Fruit fly (Drosophila melanogaster): Measurements from ENCODE around the gene CG4565.
A peak's percentile ranks its signal among the peaks of the same experiment; 100 is the strongest.

Gene CG4565

DNA sequence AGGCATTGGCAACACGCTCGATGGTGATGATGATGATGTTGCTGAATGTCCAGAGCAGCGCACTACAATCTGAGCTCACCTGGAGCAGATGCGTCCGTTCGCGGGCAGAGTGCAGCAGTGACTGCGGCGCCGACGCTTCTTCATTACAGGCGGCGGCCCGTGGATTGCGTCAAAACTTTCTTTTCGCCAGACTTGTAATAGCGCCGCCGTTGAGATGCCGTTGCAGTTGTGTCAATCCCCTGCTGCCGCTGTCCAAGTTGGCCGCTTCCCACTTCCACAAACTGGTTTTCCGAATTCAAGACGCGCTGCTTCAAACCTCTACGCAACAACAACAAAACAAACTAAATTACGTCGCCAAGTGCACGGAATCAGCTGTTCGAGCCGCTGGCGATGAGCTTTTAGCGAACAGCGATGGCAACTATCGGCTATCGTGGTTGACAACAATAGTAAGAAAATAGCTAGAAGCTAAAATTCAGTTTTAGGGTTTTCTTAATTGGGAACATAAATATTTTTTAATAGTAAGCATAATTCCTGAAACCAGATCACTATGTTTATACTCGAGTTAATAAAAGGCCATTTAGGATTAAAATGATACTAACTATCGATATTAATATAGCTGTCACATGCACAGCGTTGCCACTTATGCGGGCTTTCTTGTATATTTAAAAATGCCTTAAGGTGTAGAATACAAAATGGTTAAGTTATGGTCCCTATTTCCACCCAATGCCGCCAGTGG, 29.5 kb downstream of the CG4565 start, which contains the start of gene Tpc1 (continued):
- TF ChIP-seq row (GFP tag; IDR thresholded peaks at IDR 0.05) (peak; percentile 93), gcm (GFP tag; optimal IDR thresholded peaks at IDR 0.05) (peak; percentile 63), CG15601 (tag; optimal IDR thresholded peaks at IDR 0.05) (peak; percentile 48), CG3995 (GFP tag; optimal IDR thresholded peaks at IDR 0.05) (peak; percentile 94), CG10462 (GFP tag; optimal IDR thresholded peaks at IDR 0.05) (no peak), CG7839 (tag; optimal IDR thresholded peaks at IDR 0.05) (no peak), Dad (GFP tag; optimal IDR thresholded peaks at IDR 0.05) (peak; percentile 29), Hmr (GFP tag; optimal IDR thresholded peaks at IDR 0.05) (peak; percentile 17), Ptx1 (GFP tag; IDR thresholded peaks at IDR 0.05) (peak; percentile 41), Bgb (GFP tag; IDR thresholded peaks at IDR 0.05; ENCODE audit: partially characterized antibody) (peak; percentile 73), insv (GFP tag; optimal IDR thresholded peaks at IDR 0.05) (no peak), pros (GFP tag; optimal IDR thresholded peaks at IDR 0.05) (peak; percentile 90), H2.0 (GFP tag; IDR thresholded peaks at IDR 0.05) (0 out of 2 replicates have a peak, but pooled peaks have one; percentile 10), Ets65A (GFP tag) (peak; percentile 49), MBD-R2 (GFP tag; IDR thresholded peaks at IDR 0.05) (peak; percentile 93), Lhr (GFP tag; optimal IDR thresholded peaks at IDR 0.05) (peak; percentile 21), CG9932 (GFP tag; IDR thresholded peaks at IDR 0.05) (peak; percentile 72), Kr (GFP tag; optimal IDR thresholded peaks at IDR 0.05) (no peak), ERR (GFP tag; optimal IDR thresholded peaks at IDR 0.05) (no peak)

DNA sequence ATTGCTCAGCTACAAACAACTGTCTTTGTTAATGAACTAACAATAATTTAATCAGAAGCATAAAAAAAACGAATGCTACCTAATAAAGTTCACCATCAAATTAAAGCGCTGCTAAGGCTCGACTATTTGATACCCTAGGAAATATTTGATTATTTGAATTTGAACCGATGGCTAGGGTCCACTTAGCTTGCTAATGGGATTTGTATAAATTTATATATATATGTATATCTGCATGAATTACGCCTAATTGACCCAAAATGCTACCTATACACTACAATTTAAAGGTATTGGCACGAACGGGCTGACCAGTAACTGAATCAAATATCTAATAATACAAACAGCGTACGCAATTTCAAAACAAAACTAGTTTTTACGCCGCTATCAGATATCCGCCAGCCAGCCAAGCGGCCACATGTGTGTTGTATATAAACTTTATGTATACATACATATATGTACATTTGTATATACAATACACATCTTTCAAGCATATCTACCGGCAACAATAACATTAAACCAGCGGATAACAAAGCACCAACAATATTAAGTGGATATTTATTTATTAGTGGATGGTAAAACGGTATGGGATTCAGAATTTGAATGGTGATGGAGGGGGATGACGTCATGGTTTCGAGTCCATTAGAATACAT, 31.6 kb downstream of the CG4565 start:
- TF ChIP-seq Gug (GFP tag; IDR thresholded peaks at IDR 0.05) (peak; percentile 66; the same call in 3 of the 4 replicates), jumu (GFP tag; optimal IDR thresholded peaks at IDR 0.05) (no peak), esg (GFP tag; conservative IDR thresholded peaks at IDR 0.05) (peak; percentile 64), otp (GFP tag; IDR thresholded peaks at IDR 0.05) (peak; percentile 52; the same call in 1 of the 3 replicates), CG42726 (GFP tag; IDR thresholded peaks at IDR 0.05; ENCODE audit: partially characterized antibody) (no peak), tgo (GFP tag; IDR thresholded peaks at IDR 0.05) (peak; percentile 87), bbx (GFP tag; IDR thresholded peaks at IDR 0.05; ENCODE audit: partially characterized antibody) (no peak), fu2 (GFP tag; optimal IDR thresholded peaks at IDR 0.05) (no peak), zfh2 (GFP tag; optimal IDR thresholded peaks at IDR 0.05) (peak; percentile 7), Hmr (GFP tag; optimal IDR thresholded peaks at IDR 0.05) (peak; percentile 77), bcd (GFP tag; optimal IDR thresholded peaks at IDR 0.05) (peak; percentile 80), CG18262 (tag; optimal IDR thresholded peaks at IDR 0.05) (peak; percentile 64), Jarid2 (GFP tag; optimal IDR thresholded peaks at IDR 0.05) (peak; percentile 22), CG7556 (GFP tag; optimal IDR thresholded peaks at IDR 0.05) (peak; percentile 60), CG2120 (GFP tag; optimal IDR thresholded peaks at IDR 0.05) (peak; percentile 75), CkIIα-i1 (GFP tag; IDR thresholded peaks at IDR 0.05) (peak; percentile 45; the same call in 1 of the 2 replicates), CG9437 (GFP tag; optimal IDR thresholded peaks at IDR 0.05) (peak; percentile 33), CG17612 (GFP tag; IDR thresholded peaks at IDR 0.05) (no peak), ab (GFP tag; optimal IDR thresholded peaks at IDR 0.05) (no peak), E2f1 (GFP tag; IDR thresholded peaks at IDR 0.05) (peak; percentile 79), danr (GFP tag; IDR thresholded peaks at IDR 0.05) (peak; percentile 74), CG10366 (GFP tag; IDR thresholded peaks at IDR 0.05) (peak; percentile 67), CG5245 (GFP tag; optimal IDR thresholded peaks at IDR 0.05) (peak; percentile 42), YL-1 (GFP tag; optimal IDR thresholded peaks at IDR 0.05) (no peak), CG17568 (GFP tag; optimal IDR thresholded peaks at IDR 0.05) (peak; percentile 16), ac (GFP tag; optimal IDR thresholded peaks at IDR 0.05) (no peak), CG6854 (GFP tag; optimal IDR thresholded peaks at IDR 0.05) (peak; percentile 64), CG11456 (GFP tag; IDR thresholded peaks at IDR 0.05) (peak; percentile 88), nmo (GFP tag; optimal IDR thresholded peaks at IDR 0.05) (peak; percentile 78), CG1647 (GFP tag; optimal IDR thresholded peaks at IDR 0.05) (peak; percentile 23)

Measured in whole organism, embryonic.